Worm (Caenorhabditis elegans): ENCODE measurements around the gene T27E4.1.

T27E4.1 gene

DNA sequence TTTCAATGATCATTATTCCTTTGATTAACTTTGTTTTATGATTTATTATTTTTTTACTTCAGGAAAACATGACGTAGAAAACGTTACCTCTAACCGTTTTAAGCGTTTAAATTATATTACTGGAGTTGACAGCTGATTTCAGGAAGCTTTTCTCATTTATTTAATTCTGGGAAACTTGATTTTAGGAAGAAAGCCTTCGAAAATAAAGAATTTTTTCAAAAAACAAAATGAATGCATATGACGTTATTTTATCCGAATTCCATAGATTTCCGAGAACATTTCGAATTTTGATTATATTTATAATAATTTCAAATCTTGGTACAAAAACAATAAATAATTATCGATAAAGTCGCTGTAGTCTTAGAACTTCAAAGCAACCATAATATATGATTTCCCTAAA is 42.9 kb upstream of the T27E4.1 start:
- no peak for TF ChIP-seq ekl-4 (GFP tag; IDR thresholded peaks at IDR 0.05)
- no peak for TF ChIP-seq lsy-27 (tag; optimal IDR thresholded peaks at IDR 0.05; ENCODE audit: borderline replicate concordance, insufficient read depth)
- no peak for TF ChIP-seq B0019.2 (GFP tag; conservative IDR thresholded peaks at IDR 0.05)
- TF ChIP-seq cebp-1 (GFP tag; IDR thresholded peaks at IDR 0.05): no peak
- no peak for TF ChIP-seq cebp-1 (tag; optimal IDR thresholded peaks at IDR 0.05)
- TF ChIP-seq F49E8.2 (tag; optimal IDR thresholded peaks at IDR 0.05; ENCODE audit: insufficient read depth): no peak
- no peak for TF ChIP-seq F23B12.7 (tag; optimal IDR thresholded peaks at IDR 0.05; ENCODE audit: insufficient read depth)
- no peak for TF ChIP-seq nhr-27 (tag; optimal IDR thresholded peaks at IDR 0.05)
- TF ChIP-seq chd-7 (tag; optimal IDR thresholded peaks at IDR 0.05): no peak
- no peak for TF ChIP-seq snpc-1.3 (tag; optimal IDR thresholded peaks at IDR 0.05; ENCODE audit: insufficient read depth)
- no peak for TF ChIP-seq F57A8.1 (GFP tag; optimal IDR thresholded peaks at IDR 0.05)
- no peak for TF ChIP-seq sea-2 (GFP tag; IDR thresholded peaks at IDR 0.05)
- no peak for TF ChIP-seq lin-54 (GFP tag; optimal IDR thresholded peaks at IDR 0.05)
- no peak for TF ChIP-seq ceh-79 (tag; optimal IDR thresholded peaks at IDR 0.05)
- TF ChIP-seq nhr-120 (GFP tag; IDR thresholded peaks at IDR 0.05): no peak

- TF ChIP-seq F37B4.10 (GFP tag; IDR thresholded peaks at IDR 0.05) (no peak), madf-6 (GFP tag; IDR thresholded peaks at IDR 0.05) (no peak), rec-8 (tag; optimal IDR thresholded peaks at IDR 0.05) (no peak), let-526 (GFP tag; IDR thresholded peaks at IDR 0.05) (no peak), F23B12.7 (tag; optimal IDR thresholded peaks at IDR 0.05; ENCODE audit: insufficient read depth) (no peak), aptf-3 (GFP tag; IDR thresholded peaks at IDR 0.05) (no peak), cebp-1 (GFP tag; IDR thresholded peaks at IDR 0.05) (no peak), cebp-1 (tag; optimal IDR thresholded peaks at IDR 0.05) (no peak), F49E8.2 (tag; optimal IDR thresholded peaks at IDR 0.05; ENCODE audit: insufficient read depth) (no peak), ets-4 (GFP tag; optimal IDR thresholded peaks at IDR 0.05) (no peak), ceh-79 (tag; optimal IDR thresholded peaks at IDR 0.05) (no peak), egrh-3 (GFP tag; IDR thresholded peaks at IDR 0.05) (no peak), atf-7 (tag; optimal IDR thresholded peaks at IDR 0.05) (no peak), attf-6 (GFP tag; IDR thresholded peaks at IDR 0.05) (no peak), hlh-26 (GFP tag; conservative IDR thresholded peaks at IDR 0.05) (no peak), ztf-25 (GFP tag; IDR thresholded peaks at IDR 0.05) (no peak), bed-2 (GFP tag; IDR thresholded peaks at IDR 0.05) (no peak), Y67H2A.10 (GFP tag; conservative IDR thresholded peaks at IDR 0.05) (no peak), F10E7.11 (tag; optimal IDR thresholded peaks at IDR 0.05) (no peak)
Measured at ce11 chrV:9051100-9051499, 41.0 kb upstream of the T27E4.1 start, which contains the start of gene C25E10.7. TSS of gene C25E10.7 (minus strand) at chrV:9051200.

ce11 chrV:9053235-9053634 is 38.9 kb upstream of the T27E4.1 start:
- TF ChIP-seq madf-6 (GFP tag; IDR thresholded peaks at IDR 0.05) (no peak), hrde-1 (tag; optimal IDR thresholded peaks at IDR 0.05; ENCODE audit: borderline replicate concordance) (no peak), nfyb-1 (GFP tag; IDR thresholded peaks at IDR 0.05) (no peak), attf-6 (GFP tag; IDR thresholded peaks at IDR 0.05) (no peak)

DNA sequence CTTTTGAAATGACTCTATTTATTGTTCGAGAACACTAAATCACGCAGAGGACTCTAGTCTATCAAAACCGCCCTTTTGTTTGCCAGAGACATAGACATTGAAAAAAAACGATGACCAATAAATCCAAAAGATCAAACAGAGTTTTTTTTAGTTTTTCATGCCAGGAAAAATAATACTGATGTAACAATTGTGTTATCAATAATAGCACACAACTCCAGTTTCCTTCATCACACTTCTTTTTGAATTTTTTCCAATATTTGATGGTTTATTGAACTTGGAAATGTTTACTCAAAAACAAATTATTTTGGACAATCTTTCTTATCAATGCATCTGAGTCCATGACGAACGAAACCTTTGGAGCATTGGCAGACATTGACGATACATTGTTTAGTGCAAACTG is 38.2 kb upstream of the T27E4.1 start, which contains the start of gene C25E10.8:
TSS of gene C25E10.8 (minus strand) at position 101 of the 400 bp plus-strand sequence.
- TF ChIP-seq nhr-80 (tag; optimal IDR thresholded peaks at IDR 0.05) (no peak), F22D6.2 (tag; optimal IDR thresholded peaks at IDR 0.05) (no peak), ceh-79 (tag; optimal IDR thresholded peaks at IDR 0.05) (no peak), unc-62 (GFP tag; optimal IDR thresholded peaks at IDR 0.05) (no peak), Y53F4B.3 (GFP tag; IDR thresholded peaks at IDR 0.05) (no peak), nhr-90 (tag; optimal IDR thresholded peaks at IDR 0.05) (no peak), ztf-18 (tag; optimal IDR thresholded peaks at IDR 0.05) (no peak), egl-18 (GFP tag; IDR thresholded peaks at IDR 0.05) (no peak), F37B4.10 (GFP tag; IDR thresholded peaks at IDR 0.05) (no peak), fkh-3 (tag; optimal IDR thresholded peaks at IDR 0.05) (no peak), gei-17 (GFP tag; optimal IDR thresholded peaks at IDR 0.05) (no peak), sptf-2 (GFP tag; optimal IDR thresholded peaks at IDR 0.05) (no peak), repo-1 (tag; optimal IDR thresholded peaks at IDR 0.05) (no peak), nhr-179 (tag; optimal IDR thresholded peaks at IDR 0.05) (no peak)

All from whole organism, young adult.